Fruit fly (Drosophila melanogaster) whole organism, embryonic: ENCODE results near the gene Rchy1.

ENCODE experiments used
- Asciz ChIP-seq: fragments of 200-800 bp; sonication (Bioruptor generic); optimal IDR thresholded peaks from 2 replicates; lab custom pipeline; 2017; ENCODE audit warnings: missing biosample characterization, mild to moderate bottlenecking, missing genetic modification characterization, missing genetic modification reagents
- CG10959 ChIP-seq: fragments of 200-800 bp; sonication (Bioruptor generic); IDR thresholded peaks from 2 replicates; pipeline ENCODE4 v1.3.6; 2022; ENCODE audit warnings: missing biosample characterization, missing genetic modification characterization
- CG12155 ChIP-seq: fragments of 200-800 bp; sonication (Bioruptor generic); optimal IDR thresholded peaks from 3 replicates; lab custom pipeline; 2016; ENCODE audit warnings: missing biosample characterization, missing genetic modification characterization
- CG12219 ChIP-seq: fragments of 200-800 bp; sonication (Bioruptor generic); optimal IDR thresholded peaks from 3 replicates; lab custom pipeline; 2018; ENCODE audit warnings: missing biosample characterization, mild to moderate bottlenecking, missing genetic modification characterization
- CG12769 ChIP-seq: fragments of 200-800 bp; sonication (Bioruptor generic); optimal IDR thresholded peaks from 2 replicates; lab custom pipeline; 2019; ENCODE audit warnings: missing biosample characterization, mild to moderate bottlenecking, missing genetic modification characterization, moderate library complexity
- CG12942 ChIP-seq: fragments of 200-800 bp; sonication (Bioruptor generic); optimal IDR thresholded peaks from 3 replicates; lab custom pipeline; 2016; ENCODE audit warnings: missing biosample characterization, missing genetic modification characterization
- CG16779 ChIP-seq: fragments of 200-800 bp; sonication (Bioruptor generic); IDR thresholded peaks from 2 replicates; pipeline ENCODE4 v1.3.6; 2022; ENCODE audit warnings: missing biosample characterization, missing genetic modification characterization
- CG17385 ChIP-seq: fragments of 200-800 bp; sonication (Bioruptor generic); optimal IDR thresholded peaks from 3 replicates; lab custom pipeline; 2018; ENCODE audit warnings: missing biosample characterization, mild to moderate bottlenecking, missing genetic modification characterization
- CG18011 ChIP-seq: fragments of 200-800 bp; sonication (Bioruptor generic); optimal IDR thresholded peaks from 2 replicates; lab custom pipeline; 2017; ENCODE audit warnings: missing biosample characterization, missing genetic modification characterization, mild to moderate bottlenecking, moderate library complexity, missing genotype
- CG2116 ChIP-seq: fragments of 200-800 bp; sonication (Bioruptor generic); optimal IDR thresholded peaks from 3 replicates; lab custom pipeline; 2018; ENCODE audit warnings: missing biosample characterization, mild to moderate bottlenecking, missing genetic modification characterization
- CG2129 ChIP-seq: fragments of 200-800 bp; sonication (Bioruptor generic); IDR thresholded peaks from 2 replicates; pipeline ENCODE4 v1.3.6; 2022; ENCODE audit warnings: missing biosample characterization, missing genetic modification characterization; ENCODE audit not compliant: partially characterized antibody
- CG2199 ChIP-seq: fragments of 200-800 bp; sonication (Bioruptor generic); IDR thresholded peaks from 3 replicates; pipeline ENCODE4 v1.3.6; 2022; ENCODE audit warnings: missing biosample characterization, missing genetic modification characterization
- CG34422 ChIP-seq: fragments of 200-800 bp; sonication (Bioruptor generic); IDR thresholded peaks from 3 replicates; pipeline ENCODE4 v1.3.6; 2022; ENCODE audit warnings: missing biosample characterization, missing genetic modification characterization
- CG6791 ChIP-seq: fragments of 200-800 bp; sonication (Bioruptor generic); IDR thresholded peaks from 3 replicates; pipeline ENCODE4 v1.3.6; 2022; ENCODE audit warnings: missing biosample characterization, missing genetic modification characterization; ENCODE audit not compliant: partially characterized antibody
- CG6854 ChIP-seq: fragments of 200-800 bp; sonication (Bioruptor generic); optimal IDR thresholded peaks from 3 replicates; lab custom pipeline; 2017; ENCODE audit warnings: missing biosample characterization, mild to moderate bottlenecking, missing genetic modification characterization
- CTCF ChIP-seq: fragments of 200-800 bp; sonication (Bioruptor generic); optimal IDR thresholded peaks from 2 replicates; lab custom pipeline; 2017; ENCODE audit warnings: missing biosample characterization, mild to moderate bottlenecking, missing genetic modification characterization, moderate library complexity
- Camta ChIP-seq: fragments of 200-800 bp; sonication (Bioruptor generic); optimal IDR thresholded peaks from 2 replicates; lab custom pipeline; 2016; ENCODE audit warnings: missing biosample characterization, missing genetic modification characterization
- Dll ChIP-seq: fragments of 200-800 bp; sonication (Bioruptor generic); IDR thresholded peaks from 4 replicates; pipeline ENCODE4 v1.3.6; 2022; ENCODE audit warnings: missing biosample characterization, missing genetic modification characterization; ENCODE audit not compliant: partially characterized antibody
- Dp ChIP-seq: fragments of 200-800 bp; sonication (Bioruptor generic); optimal IDR thresholded peaks from 2 replicates; lab custom pipeline; 2018; ENCODE audit warnings: missing biosample characterization, mild to moderate bottlenecking, missing genetic modification characterization, moderate library complexity
- Drgx ChIP-seq: fragments of 200-800 bp; sonication (Bioruptor generic); IDR thresholded peaks from 2 replicates; pipeline ENCODE4 v1.3.6; 2022; ENCODE audit warnings: missing biosample characterization, missing genetic modification characterization
- HLH4C ChIP-seq: fragments of 200-800 bp; sonication (Bioruptor generic); IDR thresholded peaks from 3 replicates; pipeline ENCODE4 v1.3.6; 2022; ENCODE audit warnings: missing biosample characterization, missing genetic modification characterization; ENCODE audit not compliant: partially characterized antibody
- HLHmδ ChIP-seq: fragments of 200-800 bp; sonication (Bioruptor generic); optimal IDR thresholded peaks from 2 replicates; lab custom pipeline; 2018; ENCODE audit warnings: missing biosample characterization, mild to moderate bottlenecking, missing genetic modification characterization, moderate library complexity
- Hmr ChIP-seq: fragments of 200-800 bp; sonication (Bioruptor generic); optimal IDR thresholded peaks from 3 replicates; lab custom pipeline; 2017; ENCODE audit warnings: mild to moderate bottlenecking, missing biosample characterization, missing genetic modification reagents, missing genetic modification characterization
- MBD-R2 ChIP-seq: fragments of 200-800 bp; sonication (Bioruptor generic); IDR thresholded peaks from 2 replicates; pipeline ENCODE4 v1.3.6; 2022; ENCODE audit warnings: missing biosample characterization, missing genetic modification characterization
- Med ChIP-seq: fragments of 200-800 bp; sonication (Bioruptor generic); peaks from one replicate; lab custom pipeline; 2016; ENCODE audit warnings: missing biosample characterization, missing genetic modification characterization, mild to moderate bottlenecking, inconsistent platforms, moderate library complexity
- Mrtf ChIP-seq: fragments of 200-800 bp; sonication (Bioruptor generic); IDR thresholded peaks from 3 replicates; pipeline ENCODE4 v1.3.6; 2022; ENCODE audit warnings: missing biosample characterization, missing genetic modification characterization
- NC2α ChIP-seq: fragments of 200-800 bp; sonication (Bioruptor generic); optimal IDR thresholded peaks from 2 replicates; lab custom pipeline; 2016; ENCODE audit warnings: missing biosample characterization, missing genetic modification characterization
- Oli ChIP-seq: fragments of 200-800 bp; sonication (Bioruptor generic); optimal IDR thresholded peaks from 2 replicates; lab custom pipeline; 2018; ENCODE audit warnings: missing biosample characterization, mild to moderate bottlenecking, missing genetic modification characterization, moderate library complexity
- PHDP ChIP-seq: fragments of 200-800 bp; sonication (Bioruptor generic); optimal IDR thresholded peaks from 3 replicates; lab custom pipeline; 2018; ENCODE audit warnings: missing biosample characterization, mild to moderate bottlenecking, missing genetic modification characterization, moderate library complexity
- Ptx1 ChIP-seq: fragments of 200-800 bp; sonication (Bioruptor generic); IDR thresholded peaks from 2 replicates; pipeline ENCODE4 v1.3.6; 2022; ENCODE audit warnings: missing biosample characterization, missing genetic modification characterization
- Scr ChIP-seq: fragments of 200-800 bp; sonication (Bioruptor generic); IDR thresholded peaks from 2 replicates; pipeline ENCODE4 v1.3.6; 2022; ENCODE audit warnings: missing biosample characterization, missing genetic modification characterization; ENCODE audit not compliant: partially characterized antibody
- Sox102F ChIP-seq: fragments of 200-800 bp; sonication (Bioruptor generic); optimal IDR thresholded peaks from 2 replicates; lab custom pipeline; 2018; ENCODE audit warnings: missing biosample characterization, mild to moderate bottlenecking, missing genetic modification characterization, moderate library complexity
- br ChIP-seq: fragments of >200 bp; optimal IDR thresholded peaks from 2 replicates; lab custom pipeline; 2017
- chm ChIP-seq: fragments of 200-800 bp; sonication (Bioruptor generic); IDR thresholded peaks from 2 replicates; pipeline ENCODE4 v1.3.6; 2022; ENCODE audit warnings: missing biosample characterization, missing genetic modification characterization
- dan ChIP-seq: fragments of 200-800 bp; sonication (Bioruptor generic); IDR thresholded peaks from 2 replicates; pipeline ENCODE4 v1.3.6; 2022; ENCODE audit warnings: missing biosample characterization, missing genetic modification characterization
- eve ChIP-seq, 2 experiments: fragments of >200 bp; optimal IDR thresholded peaks; 2 replicates each; lab custom pipeline; 2017; ENCODE audit warnings: missing biosample characterization in 2 of 2, missing genetic modification characterization in 2 of 2
- fd96Cb ChIP-seq: fragments of 200-800 bp; sonication (Bioruptor generic); optimal IDR thresholded peaks from 2 replicates; lab custom pipeline; 2018; ENCODE audit warnings: missing biosample characterization, mild to moderate bottlenecking, missing genetic modification characterization, moderate library complexity
- grau ChIP-seq: fragments of 200-800 bp; optimal IDR thresholded peaks from 3 replicates; lab custom pipeline; 2019; ENCODE audit warnings: missing biosample characterization, mild to moderate bottlenecking, missing genetic modification characterization, moderate library complexity
- grn ChIP-seq: fragments of 200-800 bp; sonication (Bioruptor generic); optimal IDR thresholded peaks from 3 replicates; lab custom pipeline; 2017; ENCODE audit warnings: missing biosample characterization, missing genetic modification characterization
- kni ChIP-seq: fragments of 200-800 bp; sonication (Bioruptor generic); optimal IDR thresholded peaks from 3 replicates; lab custom pipeline; 2017; ENCODE audit warnings: mild to moderate bottlenecking, missing biosample characterization, missing genetic modification reagents, missing genetic modification characterization
- knrl ChIP-seq: fragments of 200-800 bp; sonication (Bioruptor generic); IDR thresholded peaks from 3 replicates; pipeline ENCODE4 v1.3.6; 2022; ENCODE audit warnings: missing biosample characterization, missing genetic modification characterization; ENCODE audit not compliant: partially characterized antibody
- nerfin-1 ChIP-seq: fragments of 200-800 bp; sonication (Bioruptor generic); optimal IDR thresholded peaks from 3 replicates; lab custom pipeline; 2019; ENCODE audit warnings: missing biosample characterization, mild to moderate bottlenecking, missing genetic modification characterization, moderate library complexity
- nom ChIP-seq: fragments of 200-800 bp; sonication (Bioruptor generic); optimal IDR thresholded peaks from 2 replicates; lab custom pipeline; 2017; ENCODE audit warnings: missing biosample characterization, missing genetic modification characterization, mild to moderate bottlenecking, moderate library complexity, missing genetic modification reagents
- pfk ChIP-seq: fragments of 200-800 bp; sonication (Bioruptor generic); optimal IDR thresholded peaks from 2 replicates; lab custom pipeline; 2018; ENCODE audit warnings: missing biosample characterization, mild to moderate bottlenecking, missing genetic modification characterization, moderate library complexity
- pho ChIP-seq: fragments of 200-800 bp; sonication (Bioruptor generic); optimal IDR thresholded peaks from 2 replicates; lab custom pipeline; 2016; ENCODE audit warnings: missing biosample characterization, missing genetic modification characterization
- phol ChIP-seq: fragments of 200-800 bp; sonication (Bioruptor generic); optimal IDR thresholded peaks from 3 replicates; lab custom pipeline; 2018; ENCODE audit warnings: missing biosample characterization, mild to moderate bottlenecking, missing genetic modification characterization, moderate library complexity
- pita ChIP-seq: fragments of 200-800 bp; sonication (Bioruptor generic); optimal IDR thresholded peaks from 2 replicates; lab custom pipeline; 2017; ENCODE audit warnings: missing biosample characterization, mild to moderate bottlenecking, missing genetic modification characterization
- prd ChIP-seq, 3 experiments: fragments of >200 bp in 2 of 3; fragments of 200-800 bp in 1 of 3; sonication (Bioruptor generic) in 1 of 3; optimal IDR thresholded peaks in 2 of 3; IDR thresholded peaks in 1 of 3; 2 replicates in 2 of 3; 3 replicates in 1 of 3; pipeline versions ENCODE4 v1.3.6 to Lab custom; 2017 to 2022; ENCODE audit warnings: missing biosample characterization in 1 of 3, missing genetic modification characterization in 1 of 3
- sob ChIP-seq: fragments of 200-800 bp; sonication (Bioruptor generic); IDR thresholded peaks from 2 replicates; pipeline ENCODE4 v1.3.6; 2022; ENCODE audit warnings: missing biosample characterization, missing genetic modification characterization
- tap ChIP-seq: fragments of 200-800 bp; optimal IDR thresholded peaks from 3 replicates; lab custom pipeline; 2019; ENCODE audit warnings: missing biosample characterization, mild to moderate bottlenecking, missing genetic modification characterization, moderate library complexity
- trem ChIP-seq: fragments of 200-800 bp; optimal IDR thresholded peaks from 3 replicates; lab custom pipeline; 2019; ENCODE audit warnings: missing biosample characterization, mild to moderate bottlenecking, missing genetic modification characterization, moderate library complexity

The Rchy1 gene

dm6 chr2L:6424198-6424597 lies 41.3 kb downstream of the Rchy1 start, which contains the start of gene Fic (continued):
- no peak for TF ChIP-seq CG12155
- TF ChIP-seq tap (tag; lab: Kevin White, UChicago): no peak
- no peak for TF ChIP-seq CG6854 (GFP tag; lab: Kevin White, UChicago)
- peak; percentile 22; the same call in 1 of the 3 replicates for TF ChIP-seq CG34422
- no peak for TF ChIP-seq pita
- no peak for TF ChIP-seq CG16779
- TF ChIP-seq Asciz (GFP tag; lab: Kevin White, UChicago): no peak
- no peak for TF ChIP-seq CG2116 (GFP tag; lab: Kevin White, UChicago)
- TF ChIP-seq Med (GFP tag; lab: Kevin White, UChicago): peak; percentile 78
- no peak for TF ChIP-seq Camta
- TF ChIP-seq CG12942 (GFP tag; lab: Kevin White, UChicago): no peak
- TF ChIP-seq dan: no peak
- no peak for TF ChIP-seq PHDP (tag; lab: Kevin White, UChicago)
- no peak for TF ChIP-seq CG18011 (GFP tag; lab: Kevin White, UChicago)
- TF ChIP-seq sob: no peak
- no peak for TF ChIP-seq CG2129 (GFP tag; lab: Robert Waterston, UW)
- TF ChIP-seq Oli (tag; lab: Kevin White, UChicago): no peak
- TF ChIP-seq Dll (GFP tag; lab: Robert Waterston, UW): no peak
- TF ChIP-seq CG12769 (tag; lab: Kevin White, UChicago): no peak
- peak; percentile 76 for TF ChIP-seq MBD-R2 (GFP tag; lab: Robert Waterston, UW)
- TF ChIP-seq pfk: peak; percentile 92
- TF ChIP-seq NC2α (GFP tag; lab: Kevin White, UChicago): no peak
- TF ChIP-seq Sox102F (GFP tag; lab: Kevin White, UChicago): no peak
- no peak for TF ChIP-seq Drgx (GFP tag; lab: Robert Waterston, UW)
- no peak for TF ChIP-seq fd96Cb
- TF ChIP-seq CG12219 (GFP tag; lab: Kevin White, UChicago): no peak
- TF ChIP-seq CG2199 (GFP tag; lab: Robert Waterston, UW): 0 out of 3 replicates have a peak, but pooled peaks have one; percentile 18
- TF ChIP-seq kni (GFP tag; lab: Kevin White, UChicago): no peak
- TF ChIP-seq chm (GFP tag; lab: Robert Waterston, UW): no peak
- no peak for TF ChIP-seq br (lab: Kevin White, UChicago)
- peak; percentile 97 for TF ChIP-seq CG17385 (GFP tag; lab: Kevin White, UChicago)
- TF ChIP-seq nom (GFP tag; lab: Kevin White, UChicago): no peak
- no peak for TF ChIP-seq CTCF
- TF ChIP-seq Mrtf (GFP tag; lab: Robert Waterston, UW): no peak
- TF ChIP-seq CG6791 (GFP tag; lab: Robert Waterston, UW): no peak
- TF ChIP-seq CG10959 (GFP tag; lab: Robert Waterston, UW): no peak
- TF ChIP-seq Scr (GFP tag; lab: Robert Waterston, UW): no peak; the same call in 1 of the 2 replicates
- TF ChIP-seq Dp: peak; percentile 57
- no peak for TF ChIP-seq grn (GFP tag; lab: Kevin White, UChicago)
- no peak for TF ChIP-seq prd (optimal IDR thresholded peaks at IDR 0.05; lab: Kevin White, UChicago)
- TF ChIP-seq prd (GFP tag; IDR thresholded peaks at IDR 0.05; lab: Robert Waterston, UW): no peak
- TF ChIP-seq phol (tag; lab: Kevin White, UChicago): no peak
- no peak for TF ChIP-seq Hmr
- 0 out of 3 replicates have a peak, but pooled peaks have one; percentile 12 for TF ChIP-seq knrl (GFP tag; lab: Robert Waterston, UW)
- TF ChIP-seq eve (GFP tag; optimal IDR thresholded peaks at IDR 0.05; lab: Kevin White, UChicago): no peak
- no peak for TF ChIP-seq Ptx1 (GFP tag; lab: Robert Waterston, UW)
- no peak for TF ChIP-seq HLHmδ (GFP tag; lab: Kevin White, UChicago)
- TF ChIP-seq pho (GFP tag; lab: Kevin White, UChicago): no peak
- TF ChIP-seq nerfin-1 (tag; lab: Kevin White, UChicago): no peak
- TF ChIP-seq grau: no peak
- TF ChIP-seq trem: peak; percentile 16
- no peak for TF ChIP-seq HLH4C (GFP tag; lab: Robert Waterston, UW)
